Worm (Caenorhabditis elegans) whole organism, L3 larva: Measurements from ENCODE around the gene F41C6.7.

Experiments used
- R02D3.7 ChIP-seq: fragments of 150-350 bp; optimal IDR thresholded peaks from 2 replicates; lab custom pipeline; 2014; ENCODE audit warnings: missing biosample characterization, missing genetic modification characterization
- ZK546.5 ChIP-seq: sonication (generic microtip); optimal IDR thresholded peaks from 2 replicates; lab custom pipeline; 2017; ENCODE audit warnings: missing biosample characterization, missing genetic modification characterization
- ama-1 ChIP-seq: fragments of 150-350 bp; optimal IDR thresholded peaks from 2 replicates; lab custom pipeline; 2018
- ceh-16 ChIP-seq: sonication (generic microtip); optimal IDR thresholded peaks from 2 replicates; lab custom pipeline; 2017; ENCODE audit warnings: missing biosample characterization, missing genetic modification characterization
- ceh-28 ChIP-seq: fragments of 150-350 bp; optimal IDR thresholded peaks from 2 replicates; lab custom pipeline; 2014; ENCODE audit warnings: missing biosample characterization, missing genetic modification reagents, missing genetic modification characterization
- ceh-82 ChIP-seq: fragments of 150-350 bp; optimal IDR thresholded peaks from 2 replicates; lab custom pipeline; 2014; ENCODE audit warnings: missing biosample characterization, missing genetic modification characterization
- ceh-9 ChIP-seq: sonication (generic microtip); optimal IDR thresholded peaks from 2 replicates; lab custom pipeline; 2018; ENCODE audit warnings: missing biosample characterization, missing genetic modification characterization
- daf-12 ChIP-seq: fragments of 150-350 bp; optimal IDR thresholded peaks from 2 replicates; lab custom pipeline; 2014; ENCODE audit warnings: missing biosample characterization, missing genetic modification reagents, missing genetic modification characterization
- egl-27 ChIP-seq: sonication (generic microtip); optimal IDR thresholded peaks from 4 replicates; lab custom pipeline; 2017; ENCODE audit warnings: missing biosample characterization, missing genetic modification reagents, missing genetic modification characterization
- egl-5 ChIP-seq: fragments of 150-350 bp; optimal IDR thresholded peaks from 2 replicates; lab custom pipeline; 2017; ENCODE audit warnings: missing biosample characterization, missing genetic modification reagents, missing genetic modification characterization, inconsistent platforms
- elt-2 ChIP-seq: sonication (generic microtip); optimal IDR thresholded peaks from 2 replicates; lab custom pipeline; 2016; ENCODE audit warnings: missing genetic modification reagents, mild to moderate bottlenecking, missing genetic modification characterization, missing compliant biosample characterization
- elt-3 ChIP-seq, 3 experiments: fragments of 150-350 bp in 1 of 3; sonication (generic microtip) in 2 of 3; optimal IDR thresholded peaks; 2 replicates in 2 of 3; 4 replicates in 1 of 3; lab custom pipeline; 2014 to 2017; ENCODE audit warnings: missing biosample characterization in 3 of 3, missing genetic modification characterization in 3 of 3
- fkh-2 ChIP-seq: fragments of 150-350 bp; optimal IDR thresholded peaks from 2 replicates; lab custom pipeline; 2014; ENCODE audit warnings: missing biosample characterization, missing genetic modification reagents, missing genetic modification characterization
- fos-1 ChIP-seq: fragments of 150-350 bp; optimal IDR thresholded peaks from 2 replicates; lab custom pipeline; 2014; ENCODE audit warnings: missing biosample characterization, missing genetic modification characterization
- hmg-11 ChIP-seq: sonication (generic microtip); optimal IDR thresholded peaks from 2 replicates; lab custom pipeline; 2016; ENCODE audit warnings: missing genetic modification characterization, missing compliant biosample characterization
- jun-1 ChIP-seq: fragments of 150-350 bp; optimal IDR thresholded peaks from 2 replicates; lab custom pipeline; 2014; ENCODE audit warnings: missing biosample characterization, missing genetic modification reagents, missing genetic modification characterization
- lin-15B ChIP-seq: fragments of 150-350 bp; optimal IDR thresholded peaks from 2 replicates; lab custom pipeline; 2014; ENCODE audit warnings: missing biosample characterization, missing genetic modification characterization
- lin-39 ChIP-seq: fragments of 150-350 bp; optimal IDR thresholded peaks from 2 replicates; lab custom pipeline; 2018; ENCODE audit warnings: missing biosample characterization, missing genetic modification reagents, missing genetic modification characterization
- lsy-12 ChIP-seq: sonication (generic microtip); optimal IDR thresholded peaks from 2 replicates; lab custom pipeline; 2016; ENCODE audit warnings: mild to moderate bottlenecking, missing genetic modification characterization, missing compliant biosample characterization
- mdl-1 ChIP-seq: fragments of 150-350 bp; optimal IDR thresholded peaks from 2 replicates; lab custom pipeline; 2014; ENCODE audit warnings: missing biosample characterization, missing genetic modification characterization
- mml-1 ChIP-seq: fragments of 150-350 bp; sonication (generic microtip); optimal IDR thresholded peaks from 3 replicates; lab custom pipeline; 2014; ENCODE audit warnings: missing biosample characterization, missing genetic modification characterization
- nfya-1 ChIP-seq: sonication (generic microtip); optimal IDR thresholded peaks from 2 replicates; lab custom pipeline; 2017; ENCODE audit warnings: missing genetic modification characterization, mild to moderate bottlenecking, missing compliant biosample characterization, antibody characterized with exemption, moderate library complexity; ENCODE audit not compliant: insufficient read depth
- nhr-12 ChIP-seq: fragments of 150-350 bp; optimal IDR thresholded peaks from 2 replicates; lab custom pipeline; 2014; ENCODE audit warnings: missing biosample characterization, missing genetic modification characterization
- nhr-23 ChIP-seq: fragments of 150-350 bp; optimal IDR thresholded peaks from 2 replicates; lab custom pipeline; 2014; ENCODE audit warnings: missing biosample characterization, missing genetic modification reagents, missing genetic modification characterization
- nhr-237 ChIP-seq: fragments of 150-350 bp; optimal IDR thresholded peaks from 2 replicates; lab custom pipeline; 2014; ENCODE audit warnings: missing biosample characterization, missing genetic modification characterization
- nhr-25 ChIP-seq: sonication (generic microtip); optimal IDR thresholded peaks from 2 replicates; lab custom pipeline; 2017; ENCODE audit warnings: missing biosample characterization, missing genetic modification characterization
- nhr-43 ChIP-seq: sonication (generic microtip); optimal IDR thresholded peaks from 2 replicates; lab custom pipeline; 2016; ENCODE audit warnings: mild to moderate bottlenecking, missing genetic modification characterization, missing compliant biosample characterization; ENCODE audit not compliant: poor library complexity, severe bottlenecking
- nhr-67 ChIP-seq: fragments of 150-350 bp; optimal IDR thresholded peaks from 2 replicates; lab custom pipeline; 2014; ENCODE audit warnings: missing biosample characterization, missing genetic modification characterization
- pha-4 ChIP-seq: fragments of 150-350 bp; optimal IDR thresholded peaks from 2 replicates; lab custom pipeline; 2014; ENCODE audit warnings: missing biosample characterization, missing genetic modification reagents, missing genetic modification characterization
- pqm-1 ChIP-seq: fragments of 150-350 bp; optimal IDR thresholded peaks from 2 replicates; lab custom pipeline; 2017; ENCODE audit warnings: missing biosample characterization, missing genetic modification characterization, inconsistent platforms
- sea-2 ChIP-seq: fragments of 150-350 bp; sonication (generic microtip); optimal IDR thresholded peaks from 4 replicates; lab custom pipeline; 2014; ENCODE audit warnings: missing biosample characterization, missing genetic modification reagents, missing genetic modification characterization
- skn-1 ChIP-seq: fragments of 150-350 bp; optimal IDR thresholded peaks from 2 replicates; lab custom pipeline; 2014; ENCODE audit warnings: missing biosample characterization, missing genetic modification characterization
- snpc-4 ChIP-seq: fragments of 150-350 bp; optimal IDR thresholded peaks from 2 replicates; lab custom pipeline; 2014; ENCODE audit warnings: missing biosample characterization, missing genetic modification characterization
- tbx-2 ChIP-seq: sonication (generic microtip); optimal IDR thresholded peaks from 2 replicates; lab custom pipeline; 2016; ENCODE audit warnings: mild to moderate bottlenecking, missing genetic modification characterization, missing compliant biosample characterization
- unc-62 ChIP-seq: fragments of 150-350 bp; sonication (generic microtip); optimal IDR thresholded peaks from 4 replicates; lab custom pipeline; 2014; ENCODE audit warnings: missing biosample characterization, missing genetic modification reagents, missing genetic modification characterization
- ztf-4 ChIP-seq: fragments of 150-350 bp; optimal IDR thresholded peaks from 2 replicates; lab custom pipeline; 2014; ENCODE audit warnings: missing biosample characterization, missing genetic modification characterization

F41C6.7 gene

DNA sequence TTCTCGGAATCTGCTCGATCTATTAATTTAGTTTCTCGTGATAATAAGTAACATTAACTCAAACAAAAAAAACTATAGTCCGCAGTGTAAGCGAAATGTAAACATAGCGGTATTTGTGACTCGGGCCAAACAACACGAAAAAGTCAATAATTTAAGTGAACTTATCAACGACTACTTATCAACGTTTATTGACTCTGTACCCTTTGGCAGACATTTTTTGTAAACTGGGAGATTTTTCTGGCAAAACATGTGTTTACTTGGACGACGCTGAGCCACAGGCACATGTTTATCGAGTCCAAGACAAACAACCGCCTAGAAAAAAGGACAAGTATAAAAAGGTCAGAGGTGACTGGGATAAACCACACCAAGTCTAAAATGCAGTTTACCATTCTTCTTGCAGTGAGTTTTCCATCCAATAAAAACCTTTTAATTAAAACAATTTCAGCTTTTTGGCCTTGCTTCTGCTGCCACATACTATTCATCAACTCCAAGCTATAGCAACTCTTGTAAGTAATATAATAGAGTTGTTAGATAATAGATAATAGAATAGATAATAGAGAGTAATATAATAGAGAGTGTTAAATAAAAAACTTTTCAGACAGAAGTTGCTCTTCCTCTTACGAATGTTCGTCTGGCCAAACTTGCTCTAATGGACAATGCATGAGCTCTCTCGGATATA lies 40.5 kb downstream of the F41C6.7 start, which contains the start of gene C53B7.3:
C53B7.3 (plus strand) TSS at position 362 of the 679 bp plus-strand sequence.
- TF ChIP-seq mdl-1 (tag; lab: Kevin White, UChicago) = no peak
- TF ChIP-seq pha-4 (tag; lab: Kevin White, UChicago) = peak; percentile 95
- TF ChIP-seq R02D3.7 (tag; lab: Kevin White, UChicago) = no peak
- TF ChIP-seq elt-2 (tag; lab: Kevin White, UChicago) = no peak
- TF ChIP-seq pqm-1 (tag; lab: Kevin White, UChicago) = no peak
- TF ChIP-seq nhr-67 = no peak

- TF ChIP-seq lsy-12 (tag; lab: Kevin White, UChicago) = peak; percentile 28
- TF ChIP-seq nhr-43 (tag; lab: Kevin White, UChicago) = peak; percentile 22
- peak; percentile 32 for TF ChIP-seq egl-27 (tag; lab: Kevin White, UChicago)
- TF ChIP-seq fos-1 (tag; lab: Kevin White, UChicago) = no peak
- no peak for TF ChIP-seq nhr-237 (tag; lab: Kevin White, UChicago)
- peak; percentile 62 for TF ChIP-seq snpc-4 (tag; lab: Kevin White, UChicago)
- no peak for TF ChIP-seq ztf-4 (tag; lab: Kevin White, UChicago)
- TF ChIP-seq pha-4 (tag; lab: Kevin White, UChicago) = peak; percentile 98
- peak; percentile 86 for TF ChIP-seq nhr-25
- TF ChIP-seq skn-1 (tag; lab: Kevin White, UChicago) = peak; percentile 59
- no peak for TF ChIP-seq mdl-1 (tag; lab: Kevin White, UChicago)
- TF ChIP-seq hmg-11 = peak; percentile 75
- TF ChIP-seq elt-3 (tag; optimal IDR thresholded peaks at IDR 0.05; lab: Kevin White, UChicago) = no peak
- peak; percentile 93 for TF ChIP-seq nhr-23 (tag; lab: Kevin White, UChicago)
- TF ChIP-seq unc-62 (GFP tag; lab: Kevin White, UChicago) = no peak
- TF ChIP-seq ceh-82 (tag; lab: Kevin White, UChicago) = no peak
- peak; percentile 68 for TF ChIP-seq pqm-1 (tag; lab: Kevin White, UChicago)
- peak; percentile 90 for TF ChIP-seq lin-39
- TF ChIP-seq tbx-2 = peak; percentile 41
- peak; percentile 88 for TF ChIP-seq ceh-28 (tag; lab: Kevin White, UChicago)
- TF ChIP-seq ama-1 = peak; percentile 49
- peak; percentile 95 for TF ChIP-seq lin-15B
- peak; percentile 87 for TF ChIP-seq nfya-1
- peak; percentile 70 for TF ChIP-seq egl-5 (tag; lab: Kevin White, UChicago)
- no peak for TF ChIP-seq ceh-16 (tag; lab: Kevin White, UChicago)
- TF ChIP-seq ZK546.5 (tag; lab: Kevin White, UChicago) = no peak
- no peak for TF ChIP-seq daf-12
- TF ChIP-seq jun-1 (tag; lab: Kevin White, UChicago) = peak; percentile 79
- TF ChIP-seq R02D3.7 (tag; lab: Kevin White, UChicago) = peak; percentile 79
- peak; percentile 58 for TF ChIP-seq elt-2 (tag; lab: Kevin White, UChicago)
Measured at ce11 chrX:6840670-6841308, 44.3 kb downstream of the F41C6.7 start, which contains the start of the genes glr-6 and asg-2. Gene glr-6 (minus strand): TSS chrX:6840720. Gene asg-2 (plus strand): TSS chrX:6841258.

DNA sequence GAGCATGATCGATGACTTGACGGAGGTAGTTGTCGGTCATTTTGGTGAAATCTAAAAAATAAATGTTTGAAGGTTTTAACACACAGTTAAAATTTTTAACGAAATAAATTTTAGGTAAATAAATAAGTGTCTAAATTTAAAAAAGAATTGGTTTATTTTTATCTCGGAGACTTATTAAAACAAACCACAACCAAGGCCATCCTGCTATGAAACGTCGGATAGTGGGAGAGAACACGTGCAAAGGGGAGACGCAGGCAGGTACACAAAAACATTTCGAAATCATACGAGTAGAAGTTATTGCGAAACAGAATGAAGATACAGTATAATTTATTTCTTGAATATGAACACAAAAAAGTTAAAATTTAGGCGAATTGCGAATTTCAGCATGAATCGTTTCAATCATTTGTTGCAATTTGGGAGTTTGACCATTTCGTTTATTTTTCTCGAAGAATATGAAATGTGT lies 49.0 kb downstream of the F41C6.7 start, which contains the start of gene F41B4.3:
F41B4.3 (minus strand) TSS at position 51 of the 463 bp plus-strand sequence.
- no peak for TF ChIP-seq tbx-2
- peak; percentile 30 for TF ChIP-seq nhr-23 (tag; lab: Kevin White, UChicago)
- TF ChIP-seq mml-1 = no peak
- TF ChIP-seq nfya-1 = peak; percentile 31
- no peak for TF ChIP-seq fkh-2 (tag; lab: Kevin White, UChicago)
- TF ChIP-seq elt-3 (tag; optimal IDR thresholded peaks at IDR 0.05; lab: Kevin White, UChicago) = no peak

DNA sequence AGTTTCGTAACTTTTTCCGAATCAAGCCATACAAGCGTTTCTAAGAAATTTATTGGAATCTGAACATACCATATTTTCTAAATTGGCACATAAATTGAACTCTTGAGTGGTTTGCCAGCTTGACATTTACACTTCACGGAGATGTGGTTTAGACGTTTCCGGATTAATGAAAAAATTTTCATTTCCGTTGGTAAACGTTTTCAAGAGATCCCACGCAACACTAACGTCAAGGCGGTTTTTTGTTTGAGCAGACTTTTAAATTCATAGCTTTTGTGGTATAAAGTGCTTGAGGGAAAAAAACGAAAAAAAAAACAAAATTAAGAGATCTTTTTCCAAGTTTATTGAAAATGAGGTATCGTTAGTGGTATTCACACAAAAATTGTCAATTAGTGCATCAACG lies 49.9 kb downstream of the F41C6.7 start, which contains the start of gene F41B4.2:
F41B4.2 (minus strand) TSS at position 101 of the 400 bp plus-strand sequence.
- TF ChIP-seq nhr-43 (tag; lab: Kevin White, UChicago) (no peak), egl-27 (tag; lab: Kevin White, UChicago) (no peak), ceh-9 (no peak), lin-39 (no peak), sea-2 (GFP tag; lab: Kevin White, UChicago) (no peak), nfya-1 (no peak), lin-15B (no peak), nhr-12 (tag; lab: Kevin White, UChicago) (no peak), pha-4 (tag; lab: Kevin White, UChicago) (no peak), mml-1 (no peak), lsy-12 (tag; lab: Kevin White, UChicago) (no peak), nhr-67 (no peak)
